Fruit fly (Drosophila melanogaster): Measurements from ENCODE around the gene CG1677.

Gene CG1677

DNA sequence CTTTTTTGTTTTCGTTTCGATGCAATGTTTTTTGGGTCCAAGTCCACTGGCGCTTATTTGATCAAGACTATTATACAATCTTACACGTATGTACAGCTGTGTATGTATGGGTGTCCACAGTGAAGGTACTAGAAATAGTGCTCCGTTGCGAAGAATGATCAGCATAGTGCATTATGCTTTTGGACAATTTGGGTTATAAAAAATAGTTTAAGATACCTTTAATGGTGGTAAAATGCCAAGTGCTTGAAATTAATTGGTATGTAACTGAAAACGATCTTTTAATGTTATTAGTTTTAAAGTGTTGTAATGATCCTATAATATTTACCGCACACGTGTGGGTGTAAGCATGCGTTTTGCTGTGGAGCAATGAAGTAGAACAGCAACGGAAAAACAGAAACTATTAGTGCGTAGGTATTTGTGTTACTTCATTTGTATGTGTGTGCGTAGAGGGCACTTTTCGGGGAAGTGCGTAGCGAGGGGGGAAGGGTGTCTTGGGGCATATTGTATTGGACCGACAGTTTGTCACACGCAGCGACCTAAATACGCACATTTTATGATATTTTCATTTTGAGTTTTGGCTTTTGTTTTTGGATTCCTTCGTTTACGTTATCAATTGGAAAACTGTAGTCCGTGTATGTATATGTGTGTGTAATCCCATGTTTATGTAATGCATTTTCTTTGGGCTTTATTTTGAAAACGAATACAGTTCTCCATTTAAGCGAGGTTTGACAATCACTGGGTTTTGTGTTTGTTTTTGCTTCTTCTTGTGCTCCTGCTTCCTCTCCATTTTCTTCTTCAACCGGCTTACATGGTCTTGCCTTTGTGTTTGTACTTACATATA lies 69.3 kb downstream of the CG1677 start:
- no peak for TF ChIP-seq CTCF (optimal IDR thresholded peaks at IDR 0.05)
- TF ChIP-seq CG8478 (optimal IDR thresholded peaks at IDR 0.05) = no peak

DNA sequence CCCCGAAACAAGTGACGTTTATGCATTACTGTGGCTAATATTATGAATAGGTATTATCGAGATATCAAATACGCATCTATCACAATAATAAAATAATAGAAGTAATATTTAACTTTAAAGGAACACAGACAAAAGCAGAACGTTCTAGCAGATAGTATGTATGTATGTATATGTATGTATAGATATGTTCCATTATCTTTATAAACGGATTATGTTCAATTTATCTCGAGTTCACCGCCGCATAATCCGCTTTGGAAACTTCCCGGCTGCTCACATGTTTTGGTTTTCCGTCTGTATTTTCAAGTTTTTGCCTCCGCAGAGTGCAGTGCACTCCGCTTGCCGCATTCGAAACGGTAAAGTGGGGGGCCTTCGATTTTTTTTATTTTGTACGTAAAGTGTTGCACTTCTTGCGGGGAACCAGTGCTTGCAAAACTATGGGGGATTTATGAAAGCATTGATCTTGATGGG lies 70.0 kb downstream of the CG1677 start:
- TF ChIP-seq CTCF (optimal IDR thresholded peaks at IDR 0.05) = no peak
- no peak for TF ChIP-seq CG8478 (optimal IDR thresholded peaks at IDR 0.05)

DNA sequence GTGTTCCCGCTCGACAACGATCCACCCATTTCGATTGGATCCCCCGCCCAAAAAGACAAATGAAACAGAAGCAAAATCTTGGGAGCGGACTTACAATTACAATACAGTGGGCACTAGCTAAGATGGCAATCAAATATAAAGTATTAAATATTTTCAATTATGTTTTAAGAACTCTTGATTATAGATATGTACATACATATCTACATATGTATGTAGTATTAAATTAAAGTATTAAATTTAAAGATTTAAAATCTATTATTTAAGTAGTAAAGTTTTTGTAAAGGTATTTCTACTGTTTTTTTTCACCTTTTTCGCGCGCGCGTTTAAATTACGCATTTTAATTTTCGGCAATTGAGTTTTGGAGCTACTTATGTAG lies 70.8 kb downstream of the CG1677 start:
- TF ChIP-seq CG8478 (optimal IDR thresholded peaks at IDR 0.05) (no peak), CTCF (optimal IDR thresholded peaks at IDR 0.05) (no peak)

DNA sequence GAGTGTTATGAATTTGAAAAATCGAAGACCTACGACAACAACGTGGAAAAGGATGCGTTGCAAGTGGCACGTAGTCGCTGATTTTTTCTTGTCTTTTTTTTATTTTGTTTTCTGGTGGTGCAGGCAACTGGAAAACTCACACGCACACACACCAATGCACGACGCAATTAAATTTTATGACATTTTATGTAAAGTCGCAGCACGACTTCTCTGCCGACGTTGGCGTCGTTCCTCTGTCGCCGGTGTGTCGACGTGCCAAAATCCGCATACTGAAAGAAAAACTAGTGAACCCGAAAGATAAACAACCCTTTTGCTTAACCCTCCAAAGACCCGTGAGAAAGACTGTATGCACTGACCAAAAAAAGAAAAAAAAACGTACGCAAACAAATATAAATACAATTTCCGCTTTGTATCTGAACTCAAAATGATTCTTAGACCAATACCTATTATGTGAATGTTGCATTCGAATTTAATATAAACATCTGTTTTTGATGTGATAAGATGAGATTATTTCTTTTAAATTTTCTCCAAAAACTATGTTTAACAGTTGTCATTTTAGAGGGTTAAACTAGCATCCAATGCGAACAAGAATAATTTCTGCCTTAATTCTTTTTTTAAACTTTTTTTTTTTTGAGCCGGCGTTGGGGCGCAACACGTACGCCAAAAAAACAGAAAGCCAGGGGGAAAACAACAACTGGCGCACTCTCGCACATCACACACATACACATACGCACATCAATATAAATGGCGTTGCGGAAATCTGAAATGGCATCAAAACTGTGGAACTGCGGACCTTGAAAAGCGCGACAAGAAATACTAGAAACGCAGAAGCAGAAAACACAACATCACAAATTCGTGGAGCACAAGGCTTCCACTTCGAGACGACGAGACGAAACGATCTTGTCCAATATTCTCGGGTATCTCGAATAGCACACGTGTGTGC lies 71.5 kb downstream of the CG1677 start:
- TF ChIP-seq CTCF (optimal IDR thresholded peaks at IDR 0.05) = no peak
- no peak for TF ChIP-seq CG8478 (optimal IDR thresholded peaks at IDR 0.05)

DNA sequence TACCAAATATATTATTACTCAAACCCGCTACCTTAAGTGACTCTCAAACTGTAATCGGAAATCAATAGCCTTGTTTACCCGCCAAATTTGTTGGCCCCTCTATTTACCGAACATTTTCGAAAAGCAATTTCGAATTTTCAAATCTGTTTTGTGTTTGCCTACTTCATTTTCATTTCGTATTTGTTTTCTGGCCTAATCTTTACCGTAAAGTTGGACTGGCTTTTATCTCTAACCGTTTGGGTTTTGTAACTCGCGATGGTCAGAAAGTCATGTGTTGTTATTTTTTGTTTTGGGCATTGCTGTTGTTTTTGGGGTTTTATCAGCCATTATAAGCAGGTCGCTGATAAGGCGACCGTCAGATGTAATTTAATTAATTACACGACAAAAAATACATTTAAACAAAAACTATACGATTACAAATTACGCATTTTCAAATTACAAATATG lies 72.3 kb downstream of the CG1677 start:
- TF ChIP-seq CG8478 (optimal IDR thresholded peaks at IDR 0.05) (no peak), CTCF (optimal IDR thresholded peaks at IDR 0.05) (no peak)

DNA sequence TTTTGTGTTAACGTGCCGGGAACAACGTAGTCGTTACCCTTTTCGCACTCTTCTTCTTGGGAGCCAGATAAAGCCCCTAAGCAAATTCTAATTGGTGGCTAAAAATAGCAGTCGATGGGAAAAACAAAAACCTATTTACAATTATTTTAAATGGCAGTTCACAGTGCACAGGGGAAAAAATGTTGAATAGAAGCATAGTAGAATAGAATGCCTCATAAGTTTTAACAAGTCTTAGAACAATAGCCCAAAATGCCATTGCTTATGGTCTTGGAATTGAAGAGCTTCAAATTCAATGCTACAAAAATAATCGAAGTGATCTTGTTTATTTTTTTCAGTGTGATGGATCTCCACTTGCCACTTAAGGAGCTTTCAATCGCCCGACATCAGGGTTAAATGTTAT lies 73.1 kb downstream of the CG1677 start:
- TF ChIP-seq CTCF (optimal IDR thresholded peaks at IDR 0.05) (no peak), CG8478 (optimal IDR thresholded peaks at IDR 0.05) (no peak)

DNA sequence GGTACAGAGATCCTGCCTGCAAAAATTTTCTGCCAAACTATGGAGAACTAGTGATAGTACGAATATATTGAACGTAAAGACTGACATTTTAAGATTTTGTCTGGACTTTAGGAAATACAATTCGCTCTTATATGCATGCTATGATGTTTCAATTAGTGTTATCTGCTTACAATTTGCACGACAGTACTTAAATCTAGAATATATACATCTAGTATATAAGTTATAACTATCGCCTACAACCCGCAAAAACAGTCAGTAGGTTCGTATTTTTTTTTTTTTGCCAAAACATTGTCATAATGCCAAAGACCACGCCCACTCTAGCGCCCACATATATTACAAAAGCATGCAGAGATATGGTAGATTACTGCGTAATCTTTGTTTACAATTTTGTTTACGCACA lies 73.5 kb downstream of the CG1677 start, which contains the start of gene CG42780:
Gene CG42780 (minus strand): TSS at position 101 of the 400 bp plus-strand sequence.
- TF ChIP-seq CG8478 (optimal IDR thresholded peaks at IDR 0.05) = no peak
- no peak for TF ChIP-seq CTCF (optimal IDR thresholded peaks at IDR 0.05)

DNA sequence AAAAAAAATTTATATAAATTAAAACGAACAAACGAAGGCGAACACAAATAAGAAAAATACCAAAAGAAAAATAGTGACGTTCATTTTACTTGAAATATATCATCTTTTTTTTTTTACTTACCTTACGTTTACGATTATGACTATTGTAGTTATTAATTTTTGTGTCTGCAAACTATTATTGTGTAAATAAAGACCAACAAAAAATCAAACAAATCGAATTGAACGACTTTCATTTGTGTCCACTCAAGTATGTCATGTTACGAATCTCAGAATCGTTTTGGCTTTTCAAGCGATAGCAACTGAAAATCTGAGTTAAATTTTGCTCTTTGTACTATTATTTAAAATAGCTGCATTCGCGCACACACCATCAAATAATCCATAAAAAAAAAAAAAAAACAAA lies 76.9 kb downstream of the CG1677 start, which contains the start of gene Acsf3:
Gene Acsf3 (plus strand): TSS at position 301 of the 400 bp plus-strand sequence.
- TF ChIP-seq CG8478 (optimal IDR thresholded peaks at IDR 0.05) = no peak
- TF ChIP-seq CTCF (optimal IDR thresholded peaks at IDR 0.05) = no peak

DNA sequence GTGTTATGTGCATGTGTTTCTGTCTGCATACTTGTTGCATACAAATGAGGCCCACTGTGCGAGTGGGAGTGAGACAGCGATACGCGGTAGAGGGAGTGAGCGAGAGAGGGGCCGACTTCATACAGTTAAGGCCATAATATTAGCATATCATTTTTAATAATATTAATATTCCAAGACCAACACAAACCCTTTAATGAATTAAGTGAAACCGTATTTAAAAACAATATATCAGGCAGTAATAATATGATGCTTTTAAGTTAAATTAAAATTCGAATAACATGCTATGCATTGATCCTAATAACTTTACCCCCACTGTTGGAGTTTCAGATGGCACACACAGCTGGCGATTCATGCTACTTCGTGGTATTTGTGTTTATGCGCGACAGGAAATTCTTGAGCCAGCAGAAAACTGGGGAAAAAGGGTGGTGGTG lies 80.8 kb downstream of the CG1677 start:
- TF ChIP-seq CG8478 (optimal IDR thresholded peaks at IDR 0.05) (no peak), CTCF (optimal IDR thresholded peaks at IDR 0.05) (no peak)

DNA sequence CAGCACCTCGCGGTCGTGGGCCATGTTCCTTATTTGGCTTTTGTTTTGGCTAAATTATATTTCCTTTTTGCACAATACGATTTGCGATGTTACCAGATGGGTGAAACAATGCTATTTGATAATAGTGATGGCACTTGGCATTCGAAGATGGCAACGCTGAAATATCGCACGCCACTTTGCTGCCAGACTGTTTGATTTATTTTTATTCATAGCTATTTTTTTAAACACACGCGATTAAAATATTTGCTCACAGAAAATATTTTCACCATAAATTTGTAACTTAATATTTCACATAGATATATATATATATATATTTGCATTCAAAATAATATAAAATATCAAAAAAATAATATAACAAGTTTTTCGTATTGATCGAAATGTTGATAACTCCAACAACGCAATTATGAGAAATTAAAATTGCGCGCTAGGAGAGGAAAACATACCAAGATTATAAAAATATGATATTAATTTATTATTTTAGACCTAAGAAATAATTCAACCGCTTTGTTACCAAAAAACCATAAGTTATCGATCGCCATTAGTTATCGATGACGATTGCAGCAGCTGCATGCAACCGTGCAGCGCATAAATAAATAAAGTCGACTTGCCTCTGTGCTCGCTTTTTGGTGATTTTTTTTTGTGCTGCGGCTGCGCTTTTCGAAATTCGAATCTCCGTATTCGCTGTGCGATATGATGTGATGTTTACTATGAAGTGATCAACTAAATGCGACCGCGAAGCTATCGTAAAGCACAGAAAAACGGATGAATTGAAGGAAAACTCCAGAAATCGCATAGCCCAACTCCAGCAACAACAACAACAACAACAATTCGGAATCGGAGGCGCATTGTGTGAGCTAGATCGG lies 81.7 kb downstream of the CG1677 start, which contains the start of the genes Atg5 and Dok:
Gene Atg5 (minus strand): TSS at position 122 of the 863 bp plus-strand sequence.
Gene Dok (plus strand): TSS at position 566 of the 863 bp plus-strand sequence.
- TF ChIP-seq CTCF (optimal IDR thresholded peaks at IDR 0.05) = peak in 1 of 2 experiments; percentile 26
- TF ChIP-seq CG8478 (optimal IDR thresholded peaks at IDR 0.05) = no peak

DNA sequence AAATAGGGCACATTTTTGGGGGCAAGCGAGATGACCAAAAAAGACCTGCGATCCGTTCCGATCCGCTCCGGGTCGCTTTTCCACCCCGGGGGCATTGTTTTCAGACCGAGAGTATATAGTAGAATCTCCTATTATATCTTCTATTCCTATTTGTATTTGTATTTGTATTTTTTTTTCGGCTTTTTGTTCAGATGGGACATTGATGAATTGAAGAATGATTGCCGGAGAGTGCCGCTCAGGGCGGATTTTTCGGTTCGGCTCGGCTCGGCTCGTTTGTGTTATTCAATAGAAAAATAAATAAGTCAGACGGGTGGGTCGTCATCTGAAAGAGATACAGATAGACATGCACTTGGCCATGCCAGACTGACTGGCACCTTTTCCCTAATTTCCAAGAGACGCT lies 83.8 kb downstream of the CG1677 start:
- no peak for TF ChIP-seq CG8478 (optimal IDR thresholded peaks at IDR 0.05)
- no peak for TF ChIP-seq CTCF (optimal IDR thresholded peaks at IDR 0.05)

DNA sequence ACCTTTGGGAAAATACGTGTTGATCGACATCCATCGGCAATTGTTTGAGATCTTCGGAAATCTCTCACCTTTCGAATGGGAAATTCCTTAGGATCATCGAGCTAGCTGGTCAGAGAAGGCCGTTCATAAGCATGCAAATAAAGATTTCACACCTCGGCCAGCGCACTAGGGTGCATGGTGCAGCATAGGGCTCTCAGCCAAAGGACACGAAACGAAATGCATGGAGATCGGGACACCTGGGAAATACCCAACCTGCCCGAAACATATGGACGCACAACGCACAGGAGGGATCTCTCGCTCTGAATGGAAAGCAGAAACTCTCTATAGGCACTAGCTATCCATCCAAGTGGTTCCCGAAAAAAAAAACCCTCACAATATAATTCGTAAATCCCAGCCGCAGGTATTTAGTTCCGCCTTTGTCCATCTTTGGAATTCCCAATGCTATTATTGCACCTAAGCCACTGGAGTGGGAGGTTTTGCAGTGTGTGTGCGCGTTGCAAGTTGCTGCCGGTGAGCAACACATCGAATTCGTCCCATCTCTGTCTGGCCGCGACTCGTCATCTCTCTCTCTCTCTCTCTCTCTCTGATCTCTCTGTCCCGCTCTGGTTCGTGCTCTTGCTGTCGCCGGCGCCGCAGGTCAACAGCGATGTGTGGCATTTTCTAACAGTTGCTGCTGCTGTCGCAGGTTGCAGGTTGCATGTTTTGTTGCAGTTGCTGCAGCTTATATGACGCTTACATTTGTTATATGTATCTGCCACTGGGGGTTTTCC lies 85.0 kb downstream of the CG1677 start:
- no peak for TF ChIP-seq CG8478 (optimal IDR thresholded peaks at IDR 0.05)
- peak in 1 of 2 experiments; percentile 41 for TF ChIP-seq CTCF (optimal IDR thresholded peaks at IDR 0.05)

DNA sequence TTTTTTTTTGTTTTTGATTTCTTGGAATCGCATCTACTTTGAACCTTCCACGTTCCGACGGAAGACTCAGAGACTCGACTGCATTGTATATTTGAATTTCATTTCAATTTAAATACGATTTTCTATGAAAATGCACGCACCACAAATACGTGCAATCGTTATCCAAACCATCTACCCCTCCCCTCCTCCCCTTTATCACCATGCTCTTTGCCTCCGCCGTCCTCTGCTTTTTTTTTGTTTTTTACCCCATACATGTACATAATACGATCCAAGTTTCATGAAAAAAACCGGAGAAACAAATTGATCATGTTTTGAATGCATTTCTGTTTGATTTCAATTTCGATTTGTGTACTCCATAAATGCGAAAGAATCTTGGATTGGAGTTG lies 85.9 kb downstream of the CG1677 start:
- TF ChIP-seq CTCF (optimal IDR thresholded peaks at IDR 0.05) = no peak
- TF ChIP-seq CG8478 (optimal IDR thresholded peaks at IDR 0.05) = no peak
